Fruit fly (Drosophila melanogaster) whole organism, embryonic: ENCODE data around the gene CG6006.

Source experiments
- CG10147 ChIP-seq: fragments of 200-800 bp; sonication (Bioruptor generic); optimal IDR thresholded peaks from 2 replicates; lab custom pipeline; 2019; ENCODE audit warnings: missing biosample characterization, mild to moderate bottlenecking, missing genetic modification characterization, moderate library complexity
- CG10274 ChIP-seq: fragments of 200-800 bp; sonication (Bioruptor generic); optimal IDR thresholded peaks from 3 replicates; lab custom pipeline; 2017; ENCODE audit warnings: missing biosample characterization, mild to moderate bottlenecking, missing genetic modification characterization
- CG10543 ChIP-seq: fragments of 200-800 bp; sonication (Bioruptor generic); optimal IDR thresholded peaks from 3 replicates; lab custom pipeline; 2017; ENCODE audit warnings: missing biosample characterization, mild to moderate bottlenecking, missing genetic modification characterization, moderate library complexity
- CG11696 ChIP-seq: fragments of 200-800 bp; sonication (Bioruptor generic); IDR thresholded peaks from 2 replicates; pipeline ENCODE4 v1.3.6; 2022; ENCODE audit warnings: missing biosample characterization, missing genetic modification characterization
- CG12236 ChIP-seq: fragments of 200-800 bp; sonication (Bioruptor generic); optimal IDR thresholded peaks from 2 replicates; lab custom pipeline; 2016; ENCODE audit warnings: missing biosample characterization, missing genetic modification characterization
- CG1233 ChIP-seq: fragments of 200-800 bp; sonication (Bioruptor generic); optimal IDR thresholded peaks from 4 replicates; lab custom pipeline; 2018; ENCODE audit warnings: missing biosample characterization, mild to moderate bottlenecking, missing genetic modification characterization
- CG12659 ChIP-seq: fragments of 200-800 bp; sonication (Bioruptor generic); optimal IDR thresholded peaks from 3 replicates; lab custom pipeline; 2017; ENCODE audit warnings: mild to moderate bottlenecking, missing biosample characterization, missing genetic modification reagents, missing genetic modification characterization
- CG14050 ChIP-seq: fragments of 200-800 bp; sonication (Bioruptor generic); IDR thresholded peaks from 3 replicates; pipeline ENCODE4 v1.3.6; 2022; ENCODE audit warnings: missing biosample characterization, missing genetic modification characterization
- CG15269 ChIP-seq: fragments of 200-800 bp; sonication (Bioruptor generic); optimal IDR thresholded peaks from 2 replicates; lab custom pipeline; 2018; ENCODE audit warnings: missing biosample characterization, mild to moderate bottlenecking, missing genetic modification characterization, moderate library complexity
- CG17361 ChIP-seq: fragments of 200-800 bp; sonication (Bioruptor generic); IDR thresholded peaks from 3 replicates; pipeline ENCODE4 v1.3.6; 2022; ENCODE audit warnings: missing biosample characterization, missing genetic modification characterization
- CG18599 ChIP-seq: fragments of 200-800 bp; sonication (Bioruptor generic); optimal IDR thresholded peaks from 3 replicates; lab custom pipeline; 2017; ENCODE audit warnings: missing biosample characterization, missing genetic modification characterization, mild to moderate bottlenecking, moderate library complexity, missing genetic modification reagents
- CG2120 ChIP-seq: fragments of 200-800 bp; sonication (Bioruptor generic); optimal IDR thresholded peaks from 3 replicates; lab custom pipeline; 2016; ENCODE audit warnings: missing biosample characterization, missing genetic modification characterization
- CG2678 ChIP-seq: fragments of 200-800 bp; sonication (Bioruptor generic); optimal IDR thresholded peaks from 3 replicates; lab custom pipeline; 2019; ENCODE audit warnings: missing biosample characterization, mild to moderate bottlenecking, missing genetic modification characterization, moderate library complexity
- CG33557 ChIP-seq: fragments of 200-800 bp; sonication (Bioruptor generic); optimal IDR thresholded peaks from 2 replicates; lab custom pipeline; 2019; ENCODE audit warnings: missing biosample characterization, mild to moderate bottlenecking, missing genetic modification characterization, moderate library complexity
- CG4404 ChIP-seq: fragments of 200-800 bp; sonication (Bioruptor generic); IDR thresholded peaks from 2 replicates; pipeline ENCODE4 v1.3.6; 2022; ENCODE audit warnings: missing biosample characterization, missing genetic modification characterization
- CG6175 ChIP-seq: fragments of 200-800 bp; sonication (Bioruptor generic); IDR thresholded peaks from 3 replicates; pipeline ENCODE4 v1.3.6; 2022; ENCODE audit warnings: missing biosample characterization, missing genetic modification characterization
- CG6765 ChIP-seq: fragments of 200-800 bp; sonication (Bioruptor generic); optimal IDR thresholded peaks from 3 replicates; lab custom pipeline; 2017; ENCODE audit warnings: missing biosample characterization, mild to moderate bottlenecking, missing genetic modification characterization
- CG6813 ChIP-seq: fragments of 200-800 bp; sonication (Bioruptor generic); optimal IDR thresholded peaks from 2 replicates; lab custom pipeline; 2017; ENCODE audit warnings: missing biosample characterization, missing genetic modification characterization, mild to moderate bottlenecking, moderate library complexity, missing genetic modification reagents
- CG7786 ChIP-seq: fragments of 200-800 bp; sonication (Bioruptor generic); optimal IDR thresholded peaks from 2 replicates; lab custom pipeline; 2016; ENCODE audit warnings: missing biosample characterization, missing genetic modification characterization
- CG7963 ChIP-seq: fragments of 200-800 bp; sonication (Bioruptor generic); IDR thresholded peaks from 3 replicates; pipeline ENCODE4 v1.3.6; 2022; ENCODE audit warnings: missing biosample characterization, missing genetic modification characterization; ENCODE audit not compliant: partially characterized antibody
- CG7987 ChIP-seq: fragments of 200-800 bp; sonication (Bioruptor generic); optimal IDR thresholded peaks from 2 replicates; lab custom pipeline; 2018; ENCODE audit warnings: missing biosample characterization, mild to moderate bottlenecking, missing genetic modification characterization, moderate library complexity
- CG8765 ChIP-seq: fragments of 200-800 bp; sonication (Bioruptor generic); IDR thresholded peaks from 2 replicates; pipeline ENCODE4 v1.3.6; 2022; ENCODE audit warnings: missing biosample characterization, missing genetic modification characterization
- CoRest ChIP-seq: fragments of 200-800 bp; sonication (Bioruptor generic); optimal IDR thresholded peaks from 3 replicates; lab custom pipeline; 2018; ENCODE audit warnings: missing biosample characterization, mild to moderate bottlenecking, missing genetic modification characterization, moderate library complexity
- Doc3 ChIP-seq: fragments of 200-800 bp; sonication (Bioruptor generic); IDR thresholded peaks from 3 replicates; pipeline ENCODE4 v1.3.6; 2022; ENCODE audit warnings: missing biosample characterization, missing genetic modification characterization; ENCODE audit not compliant: partially characterized antibody
- Eip74EF ChIP-seq, 2 experiments: fragments of 200-800 bp in 1 of 2; fragments of >200 bp in 1 of 2; sonication (Bioruptor generic) in 1 of 2; optimal IDR thresholded peaks; 2 replicates each; lab custom pipeline; 2017 to 2019; ENCODE audit warnings: missing biosample characterization in 2 of 2, missing genetic modification characterization in 2 of 2, mild to moderate bottlenecking in 1 of 2, moderate library complexity in 1 of 2
- Fer1 ChIP-seq: fragments of 200-800 bp; sonication (Bioruptor generic); optimal IDR thresholded peaks from 2 replicates; lab custom pipeline; 2017; ENCODE audit warnings: missing biosample characterization, mild to moderate bottlenecking, missing genetic modification characterization
- H15 ChIP-seq: fragments of 200-800 bp; sonication (Bioruptor generic); IDR thresholded peaks from 3 replicates; pipeline ENCODE4 v1.3.6; 2022; ENCODE audit warnings: missing biosample characterization, missing genetic modification characterization
- Hmr ChIP-seq: fragments of 200-800 bp; sonication (Bioruptor generic); optimal IDR thresholded peaks from 3 replicates; lab custom pipeline; 2017; ENCODE audit warnings: mild to moderate bottlenecking, missing biosample characterization, missing genetic modification reagents, missing genetic modification characterization
- Hmx ChIP-seq: fragments of 200-800 bp; sonication (Bioruptor generic); optimal IDR thresholded peaks from 2 replicates; lab custom pipeline; 2016; ENCODE audit warnings: missing biosample characterization, missing genetic modification characterization
- Hsf ChIP-seq: fragments of 200-800 bp; sonication (Bioruptor generic); optimal IDR thresholded peaks from 3 replicates; lab custom pipeline; 2016; ENCODE audit warnings: missing biosample characterization, missing genetic modification characterization
- Lpt ChIP-seq: fragments of >200 bp; optimal IDR thresholded peaks from 2 replicates; lab custom pipeline; 2018; ENCODE audit warnings: missing biosample characterization, missing genetic modification characterization
- Mrtf ChIP-seq: fragments of 200-800 bp; sonication (Bioruptor generic); IDR thresholded peaks from 3 replicates; pipeline ENCODE4 v1.3.6; 2022; ENCODE audit warnings: missing biosample characterization, missing genetic modification characterization
- Nf-YA ChIP-seq: fragments of 200-800 bp; sonication (Bioruptor generic); IDR thresholded peaks from 2 replicates; pipeline ENCODE4 v1.3.6; 2022; ENCODE audit warnings: missing biosample characterization, missing genetic modification characterization
- Oaz ChIP-seq: fragments of 200-800 bp; sonication (Bioruptor generic); IDR thresholded peaks from 2 replicates; pipeline ENCODE4 v1.3.6; 2022; ENCODE audit warnings: missing biosample characterization, missing genetic modification characterization
- PHDP ChIP-seq: fragments of 200-800 bp; sonication (Bioruptor generic); optimal IDR thresholded peaks from 3 replicates; lab custom pipeline; 2018; ENCODE audit warnings: missing biosample characterization, mild to moderate bottlenecking, missing genetic modification characterization, moderate library complexity
- Scr ChIP-seq: fragments of 200-800 bp; sonication (Bioruptor generic); IDR thresholded peaks from 2 replicates; pipeline ENCODE4 v1.3.6; 2022; ENCODE audit warnings: missing biosample characterization, missing genetic modification characterization; ENCODE audit not compliant: partially characterized antibody
- Usf ChIP-seq: fragments of 200-800 bp; sonication (Bioruptor generic); optimal IDR thresholded peaks from 2 replicates; lab custom pipeline; 2017; ENCODE audit warnings: missing genotype, missing biosample characterization, missing genetic modification characterization
- bigmax ChIP-seq: fragments of 200-800 bp; sonication (Bioruptor generic); optimal IDR thresholded peaks from 2 replicates; lab custom pipeline; 2018; ENCODE audit warnings: missing biosample characterization, mild to moderate bottlenecking, missing genetic modification characterization
- crc ChIP-seq: fragments of 200-800 bp; sonication (Bioruptor generic); optimal IDR thresholded peaks from 2 replicates; lab custom pipeline; 2016; ENCODE audit warnings: missing biosample characterization, missing genetic modification characterization
- emc ChIP-seq: fragments of 200-800 bp; sonication (Bioruptor generic); optimal IDR thresholded peaks from 2 replicates; lab custom pipeline; 2016; ENCODE audit warnings: missing biosample characterization, missing genetic modification characterization
- exex ChIP-seq: fragments of 200-800 bp; sonication (Bioruptor generic); optimal IDR thresholded peaks from 4 replicates; lab custom pipeline; 2018; ENCODE audit warnings: missing biosample characterization, mild to moderate bottlenecking, missing genetic modification characterization, moderate library complexity
- gem ChIP-seq: fragments of 200-800 bp; sonication (Bioruptor generic); optimal IDR thresholded peaks from 2 replicates; lab custom pipeline; 2019; ENCODE audit warnings: missing biosample characterization, mild to moderate bottlenecking, missing genetic modification characterization, moderate library complexity
- phol ChIP-seq: fragments of 200-800 bp; sonication (Bioruptor generic); optimal IDR thresholded peaks from 3 replicates; lab custom pipeline; 2018; ENCODE audit warnings: missing biosample characterization, mild to moderate bottlenecking, missing genetic modification characterization, moderate library complexity
- ranshi ChIP-seq: fragments of 200-800 bp; sonication (Bioruptor generic); IDR thresholded peaks from 2 replicates; pipeline ENCODE4 v1.3.6; 2022; ENCODE audit warnings: missing biosample characterization, missing genetic modification characterization
- salm ChIP-seq: fragments of 200-800 bp; sonication (Bioruptor generic); optimal IDR thresholded peaks from 2 replicates; lab custom pipeline; 2018; ENCODE audit warnings: missing biosample characterization, mild to moderate bottlenecking, missing genetic modification characterization
- slbo ChIP-seq: fragments of 200-800 bp; sonication (Bioruptor generic); IDR thresholded peaks from 2 replicates; pipeline ENCODE4 v1.3.6; 2022; ENCODE audit warnings: missing biosample characterization, missing genetic modification characterization
- toy ChIP-seq: fragments of 200-800 bp; sonication (Bioruptor generic); IDR thresholded peaks from 2 replicates; pipeline ENCODE4 v1.3.6; 2022; ENCODE audit warnings: missing biosample characterization, missing genetic modification characterization
- unpg ChIP-seq: fragments of 200-800 bp; sonication (Bioruptor generic); optimal IDR thresholded peaks from 3 replicates; lab custom pipeline; 2018; ENCODE audit warnings: missing biosample characterization, mild to moderate bottlenecking, missing genetic modification characterization, moderate library complexity
- usp ChIP-seq: fragments of >200 bp; optimal IDR thresholded peaks from 2 replicates; lab custom pipeline; 2017; ENCODE audit warnings: missing biosample characterization, missing genetic modification characterization

CG6006 gene

DNA sequence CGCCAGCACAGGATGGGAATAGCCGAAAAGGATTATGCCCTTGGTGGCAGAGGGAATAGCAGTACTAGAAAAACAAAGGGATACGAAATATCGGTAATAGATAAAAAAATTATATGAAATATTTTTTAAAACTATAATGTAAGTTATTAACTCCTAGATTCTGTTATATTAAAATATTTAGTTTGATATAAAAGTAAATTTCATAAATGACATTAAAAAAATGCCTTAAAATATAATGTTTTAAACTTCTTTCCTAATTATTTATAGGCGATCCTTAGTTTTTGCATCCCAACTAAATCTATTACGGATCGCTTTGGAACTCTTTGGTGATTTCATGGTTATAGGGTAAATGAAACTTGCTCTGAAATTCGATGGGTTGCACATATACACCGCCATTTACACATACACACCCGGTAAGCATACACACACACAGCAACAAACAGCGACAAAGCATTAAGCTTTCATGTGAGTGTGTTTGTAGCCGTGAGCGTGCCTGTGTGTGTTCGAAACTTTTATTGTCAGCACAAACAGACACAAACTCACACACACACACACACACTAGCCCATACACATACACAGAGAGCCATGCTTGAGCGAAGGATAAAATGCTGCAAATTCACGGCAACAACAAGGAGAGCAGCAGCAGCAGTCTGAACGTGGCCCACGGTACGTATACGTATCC, 59.2 kb downstream of the CG6006 start (continued):
- TF ChIP-seq CG7786 (GFP tag; lab: Kevin White, UChicago), result no peak
- TF ChIP-seq salm (tag; lab: Kevin White, UChicago), result no peak
- no peak for TF ChIP-seq CG1233 (GFP tag; lab: Kevin White, UChicago)
- peak; percentile 46 for TF ChIP-seq CG10543 (GFP tag; lab: Kevin White, UChicago)
- peak; percentile 53 for TF ChIP-seq CG18599 (GFP tag; lab: Kevin White, UChicago)
- TF ChIP-seq Hmx, result no peak
- peak; percentile 34 for TF ChIP-seq PHDP (tag; lab: Kevin White, UChicago)
- no peak for TF ChIP-seq CG6175 (GFP tag; lab: Robert Waterston, UW)
- TF ChIP-seq CG7987 (GFP tag; lab: Kevin White, UChicago), result no peak
- no peak for TF ChIP-seq exex
- no peak for TF ChIP-seq Usf
- peak; percentile 57 for TF ChIP-seq Hmr (GFP tag; lab: Kevin White, UChicago)
- TF ChIP-seq bigmax, result no peak
- TF ChIP-seq CG2120 (GFP tag; lab: Kevin White, UChicago), result peak; percentile 6
- peak; percentile 35 for TF ChIP-seq CG12659
- TF ChIP-seq CG17361 (GFP tag; lab: Robert Waterston, UW), result peak; percentile 64; the same call in 2 of the 3 replicates
- peak; percentile 31 for TF ChIP-seq CG10147 (GFP tag; lab: Kevin White, UChicago)
- no peak for TF ChIP-seq Scr (GFP tag; lab: Robert Waterston, UW)
- TF ChIP-seq CG15269 (tag; lab: Kevin White, UChicago), result peak; percentile 24
- TF ChIP-seq Oaz, result no peak
- peak; percentile 74 for TF ChIP-seq CG2678 (tag; lab: Kevin White, UChicago)
- no peak for TF ChIP-seq emc (GFP tag; lab: Kevin White, UChicago)
- no peak for TF ChIP-seq CG7963 (GFP tag; lab: Robert Waterston, UW)
- no peak for TF ChIP-seq Lpt
- no peak for TF ChIP-seq unpg (GFP tag; lab: Kevin White, UChicago)
- TF ChIP-seq CG11696 (GFP tag; lab: Robert Waterston, UW), result no peak
- no peak for TF ChIP-seq CG8765 (GFP tag; lab: Robert Waterston, UW)
- no peak for TF ChIP-seq Doc3 (GFP tag; lab: Robert Waterston, UW)
- TF ChIP-seq CG6813 (GFP tag; lab: Kevin White, UChicago), result no peak
- no peak for TF ChIP-seq CG10274 (GFP tag; lab: Kevin White, UChicago)
- no peak for TF ChIP-seq Nf-YA (GFP tag; lab: Robert Waterston, UW)
- TF ChIP-seq CG14050 (GFP tag; lab: Robert Waterston, UW), result no peak
- peak; percentile 34 for TF ChIP-seq CoRest
- TF ChIP-seq Fer1 (GFP tag; lab: Kevin White, UChicago), result peak; percentile 31
- TF ChIP-seq CG12236, result no peak
- no peak for TF ChIP-seq toy
- peak; percentile 68 for TF ChIP-seq gem (tag; lab: Kevin White, UChicago)
- TF ChIP-seq Mrtf, result no peak
- no peak for TF ChIP-seq usp (GFP tag; lab: Kevin White, UChicago)
- TF ChIP-seq CG33557 (GFP tag; lab: Kevin White, UChicago), result no peak
- peak; percentile 19 for TF ChIP-seq CG6765 (GFP tag; lab: Kevin White, UChicago)
- no peak for TF ChIP-seq CG4404 (GFP tag; lab: Robert Waterston, UW)
- no peak for TF ChIP-seq crc
- TF ChIP-seq Eip74EF (GFP tag; optimal IDR thresholded peaks at IDR 0.05; lab: Kevin White, UChicago), result no peak
- peak; percentile 31 for TF ChIP-seq phol (tag; lab: Kevin White, UChicago)
- TF ChIP-seq Hsf (GFP tag; lab: Kevin White, UChicago), result no peak
- no peak for TF ChIP-seq ranshi (GFP tag; lab: Robert Waterston, UW)
- peak; percentile 31; the same call in 1 of the 2 replicates for TF ChIP-seq slbo (GFP tag; lab: Robert Waterston, UW)
- no peak for TF ChIP-seq H15 (GFP tag; lab: Robert Waterston, UW)
